Fruit fly (Drosophila melanogaster): ENCODE results near the gene CG32204.

The CG32204 gene

DNA sequence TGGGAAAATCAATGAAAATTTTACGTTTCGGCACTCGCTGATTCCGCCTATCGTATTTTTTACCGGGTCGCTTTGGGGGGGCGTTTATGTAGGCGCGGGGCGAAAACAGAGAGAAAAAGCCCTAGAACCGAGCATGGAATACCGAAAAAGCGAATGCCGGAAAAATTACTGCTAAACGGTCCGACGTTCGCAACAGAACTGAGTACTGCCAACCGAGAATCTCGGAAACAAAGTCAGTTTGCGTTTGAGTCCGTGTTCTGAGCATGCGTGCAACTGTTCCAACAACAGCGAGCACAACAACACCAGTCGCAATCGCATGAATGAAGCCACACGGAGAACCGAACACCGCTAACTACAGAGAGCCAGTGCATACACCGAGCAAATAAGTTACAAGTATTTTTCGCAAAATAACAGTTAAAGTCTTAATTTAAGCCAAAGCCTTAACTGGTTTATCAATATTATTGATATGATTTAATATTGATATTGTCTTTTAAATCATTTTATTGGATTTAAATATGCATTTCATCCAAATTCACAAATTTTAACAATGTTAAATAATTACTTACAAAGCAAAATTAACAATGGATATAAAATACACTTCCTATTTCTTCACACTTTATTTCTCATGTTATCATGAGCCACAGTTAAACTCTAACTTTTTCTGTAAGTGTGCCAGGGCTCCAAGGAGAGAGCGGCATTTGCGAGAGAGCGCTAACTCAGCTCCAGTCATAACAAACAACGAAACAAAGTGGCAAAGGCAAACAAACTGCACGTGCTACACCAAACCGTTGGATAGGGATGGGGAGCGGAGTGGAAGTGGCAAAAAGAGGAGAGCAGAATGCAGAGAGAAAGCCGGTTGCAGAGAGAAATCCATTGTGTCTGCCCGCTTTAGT is 55.3 kb downstream of the CG32204 start, which contains the start of gene CG3961 (continued):
- peak; percentile 97 for TF ChIP-seq bcd (GFP tag; optimal IDR thresholded peaks at IDR 0.05)
- TF ChIP-seq en (GFP tag; optimal IDR thresholded peaks at IDR 0.05), result peak; percentile 34
- peak; percentile 93 for TF ChIP-seq Med (GFP tag)
- peak; percentile 64 for TF ChIP-seq gsb (GFP tag; IDR thresholded peaks at IDR 0.05)
- TF ChIP-seq CG7745 (tag; optimal IDR thresholded peaks at IDR 0.05), result no peak
- no peak for TF ChIP-seq cad (GFP tag; optimal IDR thresholded peaks at IDR 0.05)
- TF ChIP-seq CG11398 (GFP tag; optimal IDR thresholded peaks at IDR 0.05), result peak; percentile 73
- no peak for TF ChIP-seq vnd (GFP tag; IDR thresholded peaks at IDR 0.05; ENCODE audit: partially characterized antibody)
- TF ChIP-seq D19A (tag; optimal IDR thresholded peaks at IDR 0.05), result peak; percentile 97
- peak; percentile 93 for TF ChIP-seq CG3838 (GFP tag; optimal IDR thresholded peaks at IDR 0.05)
- peak; percentile 96 for TF ChIP-seq CG10267 (tag; optimal IDR thresholded peaks at IDR 0.05)
- peak; percentile 76 for TF ChIP-seq Nf-YA (GFP tag; IDR thresholded peaks at IDR 0.05)
- TF ChIP-seq CG8359 (GFP tag; optimal IDR thresholded peaks at IDR 0.05; ENCODE audit: borderline replicate concordance), result peak; percentile 93
- no peak for TF ChIP-seq usp (GFP tag; optimal IDR thresholded peaks at IDR 0.05)
- peak; percentile 72 for TF ChIP-seq CG12071 (GFP tag; optimal IDR thresholded peaks at IDR 0.05)
- peak; percentile 93 for TF ChIP-seq CrebB (tag; optimal IDR thresholded peaks at IDR 0.05)
- peak; percentile 90 for TF ChIP-seq sob (GFP tag; IDR thresholded peaks at IDR 0.05)
- TF ChIP-seq CG12236 (GFP tag; optimal IDR thresholded peaks at IDR 0.05), result peak; percentile 76
- TF ChIP-seq caup (GFP tag; optimal IDR thresholded peaks at IDR 0.05; ENCODE audit: severe bottlenecking), result peak; percentile 94
- peak; percentile 65 for TF ChIP-seq CG11247 (GFP tag; IDR thresholded peaks at IDR 0.05)
- TF ChIP-seq btn (GFP tag; optimal IDR thresholded peaks at IDR 0.05), result peak; percentile 49
- TF ChIP-seq vfl (GFP tag; optimal IDR thresholded peaks at IDR 0.05), result peak; percentile 83
- peak; percentile 43 for TF ChIP-seq stwl (tag; optimal IDR thresholded peaks at IDR 0.05)
- peak; percentile 68 for TF ChIP-seq disco-r (GFP tag; optimal IDR thresholded peaks at IDR 0.05)
- TF ChIP-seq lilli (GFP tag; optimal IDR thresholded peaks at IDR 0.05), result peak; percentile 92
- TF ChIP-seq CG15479 (GFP tag; optimal IDR thresholded peaks at IDR 0.05), result peak; percentile 37
- TF ChIP-seq ap (GFP tag; IDR thresholded peaks at IDR 0.05), result peak; percentile 83
- TF ChIP-seq CG3726 (GFP tag; IDR thresholded peaks at IDR 0.05), result peak; percentile 90; the same call in 1 of the 3 replicates
- no peak for TF ChIP-seq pan (optimal IDR thresholded peaks at IDR 0.05)
- TF ChIP-seq pan (GFP tag; optimal IDR thresholded peaks at IDR 0.05 in 1 of 2, IDR thresholded peaks at IDR 0.05 in 1 of 2), result peak in 1 of 2 experiments; percentile 93
- TF ChIP-seq jigr1 (GFP tag; IDR thresholded peaks at IDR 0.05), result peak; percentile 94
- TF ChIP-seq ara (GFP tag; IDR thresholded peaks at IDR 0.05), result peak; percentile 91; the same call in 1 of the 2 replicates
- TF ChIP-seq pb (GFP tag; optimal IDR thresholded peaks at IDR 0.05), result peak; percentile 55
- peak; percentile 18 for TF ChIP-seq BEAF-32 (GFP tag; optimal IDR thresholded peaks at IDR 0.05)
- TF ChIP-seq Awh (GFP tag; IDR thresholded peaks at IDR 0.05), result peak; percentile 90; the same call in 1 of the 2 replicates
- peak; percentile 98 for TF ChIP-seq Oli (tag; optimal IDR thresholded peaks at IDR 0.05)
- no peak for TF ChIP-seq gro (GFP tag; optimal IDR thresholded peaks at IDR 0.05)
- no peak for TF ChIP-seq sr (GFP tag; IDR thresholded peaks at IDR 0.05)
- peak; percentile 96 for TF ChIP-seq Max (GFP tag; optimal IDR thresholded peaks at IDR 0.05)
- TF ChIP-seq mam (GFP tag; optimal IDR thresholded peaks at IDR 0.05), result peak; percentile 82
- TF ChIP-seq Mrtf (GFP tag; IDR thresholded peaks at IDR 0.05), result peak; percentile 84; the same call in 1 of the 3 replicates
- TF ChIP-seq seq (GFP tag; IDR thresholded peaks at IDR 0.05), result peak; percentile 89
- TF ChIP-seq tap (tag; optimal IDR thresholded peaks at IDR 0.05), result peak; percentile 97
- peak; percentile 95 for TF ChIP-seq wor (GFP tag; IDR thresholded peaks at IDR 0.05)
- peak; percentile 99 for TF ChIP-seq CG7839 (tag; optimal IDR thresholded peaks at IDR 0.05)
- TF ChIP-seq CG3995 (GFP tag; optimal IDR thresholded peaks at IDR 0.05), result peak; percentile 36
- peak; percentile 97 for TF ChIP-seq CG15269 (tag; optimal IDR thresholded peaks at IDR 0.05)
- peak; percentile 52 for TF ChIP-seq zfh2 (GFP tag; optimal IDR thresholded peaks at IDR 0.05)
- TF ChIP-seq nau (GFP tag; optimal IDR thresholded peaks at IDR 0.05), result peak; percentile 95

Data from whole organism, embryonic.